Worm (Caenorhabditis elegans) whole organism, midembryonic: ENCODE results near the gene srd-67.

ENCODE experiments used
- T22C8.4 ChIP-seq: fragments of 200-800 bp; sonication (Bioruptor generic); IDR thresholded peaks from 2 replicates; pipeline ENCODE4 v1.3.6; 2022; ENCODE audit warnings: missing genetic modification characterization, missing compliant biosample characterization
- cog-1 ChIP-seq: sonication (generic microtip); optimal IDR thresholded peaks from 2 replicates; lab custom pipeline; 2016; ENCODE audit warnings: missing genetic modification characterization, missing compliant biosample characterization
- flt-1 ChIP-seq: fragments of 200-800 bp; sonication (Bioruptor generic); IDR thresholded peaks from 2 replicates; pipeline ENCODE4 v1.3.6; 2022; ENCODE audit warnings: missing genetic modification characterization, missing compliant biosample characterization
- klf-2 ChIP-seq: fragments of 200-800 bp; sonication (Bioruptor generic); conservative IDR thresholded peaks from 2 replicates; pipeline ENCODE4 v1.3.6; 2022; ENCODE audit warnings: missing genetic modification reagents, missing genetic modification characterization, missing compliant biosample characterization
- med-1 ChIP-seq: sonication (generic microtip); optimal IDR thresholded peaks from 2 replicates; lab custom pipeline; 2017; ENCODE audit warnings: missing genetic modification characterization, mild to moderate bottlenecking, missing compliant biosample characterization, antibody characterized with exemption, missing genetic modification reagents; ENCODE audit not compliant: insufficient read depth
- ref-1 ChIP-seq: fragments of 200-800 bp; sonication (Bioruptor generic); conservative IDR thresholded peaks from 2 replicates; pipeline ENCODE4 v1.3.6; 2022; ENCODE audit warnings: missing genetic modification reagents, missing genetic modification characterization, missing compliant biosample characterization
- tab-1 ChIP-seq: fragments of 200-800 bp; sonication (Bioruptor generic); IDR thresholded peaks from 2 replicates; pipeline ENCODE4 v1.3.6; 2022; ENCODE audit warnings: missing genetic modification characterization, missing compliant biosample characterization
- ztf-23 ChIP-seq: fragments of 200-800 bp; sonication (Bioruptor generic); IDR thresholded peaks from 2 replicates; pipeline ENCODE4 v1.3.6; 2022; ENCODE audit warnings: missing genetic modification reagents, missing genetic modification characterization, missing compliant biosample characterization
- ztf-29 ChIP-seq: fragments of 200-800 bp; sonication (Bioruptor generic); IDR thresholded peaks from 2 replicates; pipeline ENCODE4 v1.3.6; 2022; ENCODE audit warnings: missing genetic modification reagents, missing genetic modification characterization, missing compliant biosample characterization

Gene srd-67

ce11 chrIII:2251348-2251747 is 5.7 kb upstream of the srd-67 start, which contains the start of gene fbxa-7:
Gene fbxa-7, minus strand, starts transcription at chrIII:2251448.
- TF ChIP-seq T22C8.4 (GFP tag; lab: Robert Waterston, UW) (no peak), tab-1 (GFP tag; lab: Robert Waterston, UW) (no peak), flt-1 (GFP tag; lab: Robert Waterston, UW) (no peak), ref-1 (GFP tag; lab: Robert Waterston, UW) (no peak), ztf-29 (no peak), ztf-23 (GFP tag; lab: Robert Waterston, UW) (no peak), med-1 (GFP tag; lab: Kevin White, UChicago) (no peak), klf-2 (no peak), cog-1 (tag; lab: Kevin White, UChicago) (no peak)

- no peak for TF ChIP-seq ztf-23 (GFP tag; lab: Robert Waterston, UW)
- TF ChIP-seq ref-1 (GFP tag; lab: Robert Waterston, UW) = no peak
- no peak for TF ChIP-seq T22C8.4 (GFP tag; lab: Robert Waterston, UW)
- TF ChIP-seq ztf-29 = no peak
- TF ChIP-seq flt-1 (GFP tag; lab: Robert Waterston, UW) = no peak
- TF ChIP-seq cog-1 (tag; lab: Kevin White, UChicago) = no peak
- TF ChIP-seq klf-2 = no peak
- no peak for TF ChIP-seq med-1 (GFP tag; lab: Kevin White, UChicago)
- TF ChIP-seq tab-1 (GFP tag; lab: Robert Waterston, UW) = no peak
Observed at ce11 chrIII:2243617-2244016, 2.0 kb downstream of the srd-67 start.

DNA sequence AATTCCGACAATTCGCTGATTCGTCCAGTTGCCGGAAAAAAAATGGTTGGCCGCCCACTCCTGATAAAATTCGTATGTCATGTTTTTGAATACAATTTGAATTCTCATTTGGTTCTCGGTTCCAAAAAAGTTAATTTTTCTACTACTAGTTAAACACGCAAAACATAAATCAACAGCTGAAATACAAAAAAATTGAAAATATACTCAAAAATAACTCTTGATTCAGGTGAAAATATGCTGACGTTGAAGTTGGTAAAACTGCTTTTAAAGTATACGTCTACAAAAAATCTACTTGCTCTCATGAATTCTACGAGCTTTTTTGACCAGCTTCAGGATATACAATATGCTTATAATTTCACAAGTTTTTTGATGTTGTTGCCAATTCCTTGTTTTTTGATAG is 5.2 kb downstream of the srd-67 start, which contains the start of gene srz-56:
Gene srz-56 (plus strand): TSS at position 301 of the 400 bp plus-strand sequence.
- TF ChIP-seq tab-1 (GFP tag; lab: Robert Waterston, UW) (no peak), T22C8.4 (GFP tag; lab: Robert Waterston, UW) (no peak), klf-2 (no peak), flt-1 (GFP tag; lab: Robert Waterston, UW) (no peak), cog-1 (tag; lab: Kevin White, UChicago) (no peak), ztf-29 (no peak), ztf-23 (GFP tag; lab: Robert Waterston, UW) (no peak), med-1 (GFP tag; lab: Kevin White, UChicago) (no peak), ref-1 (GFP tag; lab: Robert Waterston, UW) (no peak)

ce11 chrIII:2239587-2240144 is 6.0 kb downstream of the srd-67 start, which contains the start of gene C39B5.10:
Gene C39B5.10, minus strand, starts transcription at chrIII:2239637.
- TF ChIP-seq ztf-29 (no peak), flt-1 (GFP tag; lab: Robert Waterston, UW) (no peak), ref-1 (GFP tag; lab: Robert Waterston, UW) (no peak), tab-1 (GFP tag; lab: Robert Waterston, UW) (no peak), klf-2 (no peak), ztf-23 (GFP tag; lab: Robert Waterston, UW) (no peak), cog-1 (tag; lab: Kevin White, UChicago) (no peak), T22C8.4 (GFP tag; lab: Robert Waterston, UW) (no peak), med-1 (GFP tag; lab: Kevin White, UChicago) (no peak)

DNA sequence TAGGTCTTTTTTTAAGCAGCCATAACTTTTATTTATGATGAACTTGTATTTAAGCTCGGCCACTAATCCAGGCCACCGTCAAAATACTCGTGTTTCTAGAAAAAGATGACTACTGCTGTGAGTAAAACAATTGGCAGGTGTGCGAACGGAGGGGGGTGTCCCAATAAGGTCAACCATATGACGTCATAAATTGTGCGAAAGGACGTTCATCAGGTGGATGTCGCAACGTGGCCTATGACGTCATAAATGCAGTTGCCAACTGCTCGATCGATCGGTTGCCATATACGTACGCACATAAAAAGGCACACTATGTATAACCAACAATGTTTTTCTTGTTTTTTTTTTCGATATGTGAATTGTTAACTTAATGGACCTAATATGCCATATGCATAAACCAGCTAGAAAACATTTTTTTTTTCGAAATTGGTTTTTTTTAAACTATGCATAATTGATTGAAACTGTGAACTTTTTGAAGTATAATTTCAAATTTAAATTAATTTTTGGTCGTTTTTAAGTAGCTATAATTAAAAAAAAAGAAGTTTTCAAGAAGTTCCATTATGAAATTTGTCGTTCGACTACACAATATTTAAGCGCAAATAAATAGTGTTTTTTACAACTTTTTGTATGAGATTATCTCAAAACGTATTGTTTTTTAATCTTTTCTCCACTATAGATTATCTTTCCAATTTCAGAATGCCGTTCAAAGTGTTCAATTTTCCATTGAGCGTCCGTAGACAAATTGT is 11.3 kb downstream of the srd-67 start, which contains the start of gene C39B5.2:
Gene C39B5.2 (plus strand): TSS at position 693 of the 743 bp plus-strand sequence.
- TF ChIP-seq klf-2 = no peak
- TF ChIP-seq flt-1 (GFP tag; lab: Robert Waterston, UW) = peak; percentile 52; the same call in 1 of the 2 replicates

DNA sequence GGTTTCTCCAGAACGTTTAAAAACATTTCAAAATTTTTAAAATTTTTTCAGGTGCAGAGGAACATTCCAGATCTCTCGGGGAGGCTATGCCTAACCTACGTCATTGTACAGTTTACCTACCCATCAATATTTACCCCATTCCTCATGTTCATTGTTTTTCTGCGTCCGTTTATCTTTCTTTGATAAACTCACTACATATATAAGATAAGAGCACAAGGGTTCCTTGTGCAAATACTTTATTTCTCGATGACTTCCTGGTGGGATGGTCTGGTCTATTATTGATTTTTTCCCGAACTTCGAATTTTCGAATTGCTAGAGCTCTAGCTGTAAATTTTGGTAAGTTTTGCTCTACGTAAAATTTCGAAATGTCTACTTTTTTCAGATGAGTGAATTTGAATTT is 12.2 kb downstream of the srd-67 start:
- TF ChIP-seq cog-1 (tag; lab: Kevin White, UChicago) (no peak), tab-1 (GFP tag; lab: Robert Waterston, UW) (no peak), flt-1 (GFP tag; lab: Robert Waterston, UW) (no peak), med-1 (GFP tag; lab: Kevin White, UChicago) (no peak), klf-2 (no peak), ztf-29 (no peak), T22C8.4 (GFP tag; lab: Robert Waterston, UW) (no peak), ref-1 (GFP tag; lab: Robert Waterston, UW) (no peak), ztf-23 (GFP tag; lab: Robert Waterston, UW) (no peak)

ce11 chrIII:2232360-2232759 is 13.3 kb downstream of the srd-67 start, which contains the start of gene fbxa-47:
Gene fbxa-47, minus strand, starts transcription at chrIII:2232460.
- TF ChIP-seq ztf-29 (no peak), ref-1 (GFP tag; lab: Robert Waterston, UW) (no peak), cog-1 (tag; lab: Kevin White, UChicago) (no peak), T22C8.4 (GFP tag; lab: Robert Waterston, UW) (no peak), flt-1 (GFP tag; lab: Robert Waterston, UW) (no peak), tab-1 (GFP tag; lab: Robert Waterston, UW) (no peak), med-1 (GFP tag; lab: Kevin White, UChicago) (no peak), klf-2 (no peak), ztf-23 (GFP tag; lab: Robert Waterston, UW) (no peak)

ce11 chrIII:2227407-2227806 is 18.2 kb downstream of the srd-67 start, which contains the start of gene fbxa-62:
Gene fbxa-62, plus strand, starts transcription at chrIII:2227707.
- no peak for TF ChIP-seq ztf-29
- no peak for TF ChIP-seq T22C8.4 (GFP tag; lab: Robert Waterston, UW)

ce11 chrIII:2224478-2224877 is 21.1 kb downstream of the srd-67 start, which contains the start of gene fbxa-38:
Gene fbxa-38, plus strand, starts transcription at chrIII:2224672.
- TF ChIP-seq tab-1 (GFP tag; lab: Robert Waterston, UW) (no peak), cog-1 (tag; lab: Kevin White, UChicago) (no peak), ref-1 (GFP tag; lab: Robert Waterston, UW) (no peak), klf-2 (no peak), ztf-23 (GFP tag; lab: Robert Waterston, UW) (no peak), ztf-29 (no peak), T22C8.4 (GFP tag; lab: Robert Waterston, UW) (no peak), flt-1 (GFP tag; lab: Robert Waterston, UW) (no peak), med-1 (GFP tag; lab: Kevin White, UChicago) (no peak)
